Fruit fly (Drosophila melanogaster) whole organism, prepupa: ENCODE results near the gene btd.

Experiments
- Blimp-1 ChIP-seq: fragments of 200-800 bp; sonication (Bioruptor generic); optimal IDR thresholded peaks from 3 replicates; lab custom pipeline; 2017; ENCODE audit warnings: missing biosample characterization, missing genetic modification characterization, mild to moderate bottlenecking, moderate library complexity, missing genetic modification reagents
- CG10631 ChIP-seq: fragments of 200-800 bp; sonication (Bioruptor generic); optimal IDR thresholded peaks from 2 replicates; lab custom pipeline; 2016; ENCODE audit warnings: missing biosample characterization, missing genetic modification characterization
- CG10669 ChIP-seq: fragments of 200-800 bp; sonication (Bioruptor generic); optimal IDR thresholded peaks from 3 replicates; lab custom pipeline; 2018; ENCODE audit warnings: missing biosample characterization, mild to moderate bottlenecking, missing genetic modification characterization, moderate library complexity
- CG11294 ChIP-seq: fragments of 200-800 bp; sonication (Bioruptor generic); IDR thresholded peaks from 2 replicates; pipeline ENCODE4 v1.3.6; 2022; ENCODE audit warnings: missing biosample characterization, missing genetic modification characterization
- CG11762 ChIP-seq: fragments of 200-800 bp; sonication (Bioruptor generic); optimal IDR thresholded peaks from 3 replicates; lab custom pipeline; 2016; ENCODE audit warnings: missing biosample characterization, missing genetic modification characterization; ENCODE audit not compliant: insufficient read depth
- CG11902 ChIP-seq: fragments of 200-800 bp; sonication (Bioruptor generic); optimal IDR thresholded peaks from 3 replicates; lab custom pipeline; 2016; ENCODE audit warnings: missing biosample characterization, missing genetic modification characterization
- CG15336 ChIP-seq: fragments of 200-800 bp; sonication (Bioruptor generic); IDR thresholded peaks from 2 replicates; pipeline ENCODE4 v1.3.6; 2022; ENCODE audit warnings: missing biosample characterization, missing genetic modification characterization
- CG16779 ChIP-seq: fragments of 200-800 bp; sonication (Bioruptor generic); optimal IDR thresholded peaks from 3 replicates; lab custom pipeline; 2017; ENCODE audit warnings: missing biosample characterization, mild to moderate bottlenecking, missing genetic modification characterization
- CG3032 ChIP-seq: fragments of 200-800 bp; optimal IDR thresholded peaks from 2 replicates; lab custom pipeline; 2019; ENCODE audit warnings: missing biosample characterization, mild to moderate bottlenecking, missing genetic modification characterization, moderate library complexity
- CG31627 ChIP-seq: fragments of 200-800 bp; sonication (Bioruptor generic); optimal IDR thresholded peaks from 3 replicates; lab custom pipeline; 2016; ENCODE audit warnings: missing biosample characterization, missing genetic modification characterization
- CG32006 ChIP-seq: fragments of 200-800 bp; sonication (Bioruptor generic); optimal IDR thresholded peaks from 3 replicates; lab custom pipeline; 2017; ENCODE audit warnings: missing biosample characterization, mild to moderate bottlenecking, missing genetic modification characterization
- CG34406 ChIP-seq: fragments of 200-800 bp; sonication (Bioruptor generic); optimal IDR thresholded peaks from 3 replicates; lab custom pipeline; 2016; ENCODE audit warnings: missing biosample characterization, missing genetic modification characterization
- CG3919 ChIP-seq: fragments of 200-800 bp; sonication (Bioruptor generic); optimal IDR thresholded peaks from 3 replicates; lab custom pipeline; 2016; ENCODE audit warnings: missing biosample characterization, missing genetic modification characterization
- CG4318 ChIP-seq: fragments of 200-800 bp; sonication (Bioruptor generic); optimal IDR thresholded peaks from 3 replicates; lab custom pipeline; 2017; ENCODE audit warnings: missing biosample characterization, mild to moderate bottlenecking, missing genetic modification characterization
- CG6163 ChIP-seq: fragments of 200-800 bp; sonication (Bioruptor generic); IDR thresholded peaks from 3 replicates; pipeline ENCODE4 v1.3.6; 2022; ENCODE audit warnings: missing biosample characterization, missing genetic modification characterization
- CG6276 ChIP-seq: fragments of 200-800 bp; sonication (Bioruptor generic); optimal IDR thresholded peaks from 2 replicates; lab custom pipeline; 2017; ENCODE audit warnings: missing biosample characterization, mild to moderate bottlenecking, missing genetic modification characterization
- CG6792 ChIP-seq: fragments of 200-800 bp; sonication (Bioruptor generic); optimal IDR thresholded peaks from 3 replicates; lab custom pipeline; 2016; ENCODE audit warnings: missing biosample characterization, missing genetic modification characterization
- CG6808 ChIP-seq: fragments of 200-800 bp; sonication (Bioruptor generic); optimal IDR thresholded peaks from 3 replicates; lab custom pipeline; 2017; ENCODE audit warnings: missing biosample characterization, missing genetic modification characterization, mild to moderate bottlenecking, moderate library complexity, missing genetic modification reagents
- CG6854 ChIP-seq: fragments of 200-800 bp; sonication (Bioruptor generic); optimal IDR thresholded peaks from 2 replicates; lab custom pipeline; 2017; ENCODE audit warnings: missing biosample characterization, mild to moderate bottlenecking, missing genetic modification characterization
- CG8319 ChIP-seq: fragments of 200-800 bp; sonication (Bioruptor generic); optimal IDR thresholded peaks from 3 replicates; lab custom pipeline; 2016; ENCODE audit warnings: missing biosample characterization, missing genetic modification characterization
- CG8632 ChIP-seq: fragments of 200-800 bp; sonication (Bioruptor generic); optimal IDR thresholded peaks from 3 replicates; lab custom pipeline; 2016; ENCODE audit warnings: missing biosample characterization, missing genetic modification characterization
- CG9139 ChIP-seq: fragments of 200-800 bp; sonication (Bioruptor generic); optimal IDR thresholded peaks from 3 replicates; lab custom pipeline; 2017; ENCODE audit warnings: missing biosample characterization, mild to moderate bottlenecking, missing genetic modification characterization
- Eip75B ChIP-seq: fragments of 200-800 bp; sonication (Bioruptor generic); optimal IDR thresholded peaks from 3 replicates; lab custom pipeline; 2016; ENCODE audit warnings: missing biosample characterization, missing genetic modification characterization
- Eip93F ChIP-seq: fragments of 200-800 bp; sonication (Bioruptor generic); optimal IDR thresholded peaks from 2 replicates; lab custom pipeline; 2016; ENCODE audit warnings: missing biosample characterization, mild to moderate bottlenecking, missing genetic modification characterization
- Ets96B ChIP-seq: fragments of 200-800 bp; optimal IDR thresholded peaks from 2 replicates; lab custom pipeline; 2019; ENCODE audit warnings: missing biosample characterization, mild to moderate bottlenecking, missing genetic modification characterization, moderate library complexity
- Gug ChIP-seq: fragments of 200-800 bp; sonication (Bioruptor generic); IDR thresholded peaks from 2 replicates; pipeline ENCODE4 v1.3.6; 2022; ENCODE audit warnings: missing biosample characterization, missing genetic modification characterization
- Hr38 ChIP-seq: sonication (Bioruptor generic); optimal IDR thresholded peaks from 2 replicates; lab custom pipeline; 2016; ENCODE audit warnings: missing biosample characterization, missing genetic modification characterization
- Hr39 ChIP-seq: fragments of 200-800 bp; sonication (Bioruptor generic); optimal IDR thresholded peaks from 2 replicates; lab custom pipeline; 2016; ENCODE audit warnings: missing biosample characterization, missing genetic modification characterization
- Met ChIP-seq: fragments of 200-800 bp; sonication (Bioruptor generic); optimal IDR thresholded peaks from 3 replicates; lab custom pipeline; 2016; ENCODE audit warnings: missing biosample characterization, missing genetic modification characterization
- Smox ChIP-seq: fragments of 200-800 bp; sonication (Bioruptor generic); optimal IDR thresholded peaks from 3 replicates; lab custom pipeline; 2016; ENCODE audit warnings: missing biosample characterization, missing genetic modification characterization
- Sox14 ChIP-seq: fragments of 200-800 bp; sonication (Bioruptor generic); optimal IDR thresholded peaks from 3 replicates; lab custom pipeline; 2016; ENCODE audit warnings: missing biosample characterization, missing genetic modification characterization
- Sox15 ChIP-seq: fragments of 200-800 bp; sonication (Bioruptor generic); optimal IDR thresholded peaks from 3 replicates; lab custom pipeline; 2016; ENCODE audit warnings: missing biosample characterization, missing genetic modification characterization
- achi ChIP-seq: fragments of 200-800 bp; sonication (Bioruptor generic); optimal IDR thresholded peaks from 3 replicates; lab custom pipeline; 2016; ENCODE audit warnings: missing biosample characterization, missing genetic modification characterization
- acj6 ChIP-seq: fragments of 200-800 bp; sonication (Bioruptor generic); optimal IDR thresholded peaks from 3 replicates; lab custom pipeline; 2016; ENCODE audit warnings: missing biosample characterization, missing genetic modification characterization
- cyc ChIP-seq: fragments of 200-800 bp; sonication (Bioruptor generic); optimal IDR thresholded peaks from 3 replicates; lab custom pipeline; 2016; ENCODE audit warnings: missing biosample characterization, missing genetic modification characterization
- dac ChIP-seq: fragments of 200-800 bp; sonication (Bioruptor generic); optimal IDR thresholded peaks from 2 replicates; lab custom pipeline; 2017; ENCODE audit warnings: missing biosample characterization, mild to moderate bottlenecking, missing genetic modification characterization
- eg ChIP-seq: fragments of 200-800 bp; sonication (Bioruptor generic); IDR thresholded peaks from 3 replicates; pipeline ENCODE4 v1.3.6; 2022; ENCODE audit warnings: missing biosample characterization, missing genetic modification characterization
- esn ChIP-seq: fragments of 200-800 bp; sonication (Bioruptor generic); optimal IDR thresholded peaks from 2 replicates; lab custom pipeline; 2016; ENCODE audit warnings: missing biosample characterization, mild to moderate bottlenecking, missing genetic modification characterization, moderate library complexity
- fd59A ChIP-seq: fragments of 200-800 bp; sonication (Bioruptor generic); optimal IDR thresholded peaks from 2 replicates; lab custom pipeline; 2017; ENCODE audit warnings: missing biosample characterization, mild to moderate bottlenecking, missing genetic modification characterization, missing genetic modification reagents
- fd85E ChIP-seq: fragments of 200-800 bp; sonication (Bioruptor generic); optimal IDR thresholded peaks from 3 replicates; lab custom pipeline; 2016; ENCODE audit warnings: missing biosample characterization, missing genetic modification characterization
- fkh ChIP-seq: fragments of 200-800 bp; sonication (Bioruptor generic); optimal IDR thresholded peaks from 3 replicates; lab custom pipeline; 2017; ENCODE audit warnings: missing biosample characterization, mild to moderate bottlenecking, missing genetic modification characterization, moderate library complexity
- salr ChIP-seq, 2 experiments: fragments of 200-800 bp; sonication (Bioruptor generic); optimal IDR thresholded peaks; 3 replicates each; lab custom pipeline; 2016 to 2018; ENCODE audit warnings: missing biosample characterization in 2 of 2, missing genetic modification characterization in 2 of 2, mild to moderate bottlenecking in 1 of 2
- spab ChIP-seq: fragments of 200-800 bp; sonication (Bioruptor generic); optimal IDR thresholded peaks from 2 replicates; lab custom pipeline; 2017; ENCODE audit warnings: missing biosample characterization, mild to moderate bottlenecking, missing genetic modification characterization, missing genetic modification reagents
- ss ChIP-seq, 2 experiments: fragments of 200-800 bp; sonication (Bioruptor generic); optimal IDR thresholded peaks; 2 replicates in 1 of 2; 3 replicates in 1 of 2; lab custom pipeline; 2017 to 2018; ENCODE audit warnings: mild to moderate bottlenecking in 2 of 2, missing biosample characterization in 2 of 2, missing genetic modification characterization in 2 of 2, moderate library complexity in 1 of 2
- svp ChIP-seq: fragments of 200-800 bp; sonication (Bioruptor generic); peaks from one replicate; lab custom pipeline; 2016; ENCODE audit warnings: missing biosample characterization, missing genetic modification characterization
- topi ChIP-seq: fragments of 200-800 bp; sonication (Bioruptor generic); optimal IDR thresholded peaks from 3 replicates; lab custom pipeline; 2016; ENCODE audit warnings: missing biosample characterization, missing genetic modification characterization
- vri ChIP-seq: fragments of 200-800 bp; sonication (Bioruptor generic); optimal IDR thresholded peaks from 3 replicates; lab custom pipeline; 2016; ENCODE audit warnings: missing biosample characterization, mild to moderate bottlenecking, missing genetic modification characterization

Gene btd

dm6 chrX:9684158-9684557 is 9.8 kb upstream of the btd start (continued):
- TF ChIP-seq fd59A (GFP tag; lab: Kevin White, UChicago) (peak; percentile 27), CG9139 (GFP tag; lab: Kevin White, UChicago) (peak; percentile 60), achi (peak; percentile 16), CG8319 (GFP tag; lab: Kevin White, UChicago) (no peak), dac (GFP tag; lab: Kevin White, UChicago) (peak; percentile 49), ss (GFP tag; optimal IDR thresholded peaks at IDR 0.05; lab: Kevin White, UChicago) (peak; percentile 69 to 83), CG34406 (GFP tag; lab: Kevin White, UChicago) (no peak), CG31627 (no peak), Smox (GFP tag; lab: Kevin White, UChicago) (no peak)

dm6 chrX:9684697-9685567 is 9.1 kb upstream of the btd start:
- TF ChIP-seq CG16779 (tag; lab: Kevin White, UChicago), result peak; percentile 80
- no peak for TF ChIP-seq CG10631
- TF ChIP-seq Blimp-1 (GFP tag; lab: Kevin White, UChicago), result peak; percentile 2
- TF ChIP-seq dac (GFP tag; lab: Kevin White, UChicago), result peak; percentile 88
- peak; percentile 13 for TF ChIP-seq vri (GFP tag; lab: Kevin White, UChicago)
- TF ChIP-seq CG6276 (GFP tag; lab: Kevin White, UChicago), result peak; percentile 74
- no peak for TF ChIP-seq CG4318
- no peak for TF ChIP-seq topi (GFP tag; lab: Kevin White, UChicago)
- no peak for TF ChIP-seq Eip75B
- TF ChIP-seq CG8632 (GFP tag; lab: Kevin White, UChicago), result no peak
- peak; percentile 1 for TF ChIP-seq CG6792 (GFP tag; lab: Kevin White, UChicago)
- TF ChIP-seq CG6808, result peak; percentile 73
- TF ChIP-seq CG3919 (GFP tag; lab: Kevin White, UChicago), result peak; percentile 41
- TF ChIP-seq Eip93F (GFP tag; lab: Kevin White, UChicago), result no peak
- TF ChIP-seq Hr39, result no peak
- TF ChIP-seq CG11902, result no peak
- TF ChIP-seq fkh (GFP tag; lab: Kevin White, UChicago), result no peak
- peak; percentile 49 to 71 for TF ChIP-seq salr (GFP tag; optimal IDR thresholded peaks at IDR 0.05; lab: Kevin White, UChicago)
- peak; percentile 73 for TF ChIP-seq CG32006 (GFP tag; lab: Kevin White, UChicago)
- TF ChIP-seq fd59A (GFP tag; lab: Kevin White, UChicago), result peak; percentile 59
- peak; percentile 25 for TF ChIP-seq CG6854 (GFP tag; lab: Kevin White, UChicago)
- TF ChIP-seq CG31627, result no peak
- peak; percentile 78 for TF ChIP-seq Ets96B
- no peak for TF ChIP-seq esn (GFP tag; lab: Kevin White, UChicago)
- TF ChIP-seq CG6163 (GFP tag; lab: Robert Waterston, UW), result peak; percentile 94
- TF ChIP-seq eg, result peak; percentile 93
- peak; percentile 54 for TF ChIP-seq svp (GFP tag; lab: Kevin White, UChicago)
- TF ChIP-seq CG9139 (GFP tag; lab: Kevin White, UChicago), result peak; percentile 67
- no peak for TF ChIP-seq Sox15 (GFP tag; lab: Kevin White, UChicago)
- TF ChIP-seq ss (GFP tag; optimal IDR thresholded peaks at IDR 0.05; lab: Kevin White, UChicago), result peak; percentile 68 to 84
- no peak for TF ChIP-seq Hr38 (GFP tag; lab: Kevin White, UChicago)
- TF ChIP-seq CG10669, result peak; percentile 74
- no peak for TF ChIP-seq Smox (GFP tag; lab: Kevin White, UChicago)
- no peak for TF ChIP-seq cyc (GFP tag; lab: Kevin White, UChicago)
- peak; percentile 47 for TF ChIP-seq Sox14 (GFP tag; lab: Kevin White, UChicago)
- peak; percentile 71 for TF ChIP-seq CG3032
- no peak for TF ChIP-seq Met (GFP tag; lab: Kevin White, UChicago)
- TF ChIP-seq CG11762 (GFP tag; lab: Kevin White, UChicago), result peak; percentile 36
- TF ChIP-seq spab (GFP tag; lab: Kevin White, UChicago), result peak; percentile 67
- peak; percentile 38; the same call in 1 of the 2 replicates for TF ChIP-seq CG11294 (GFP tag; lab: Robert Waterston, UW)
- TF ChIP-seq fd85E (GFP tag; lab: Kevin White, UChicago), result no peak
- no peak for TF ChIP-seq acj6 (GFP tag; lab: Kevin White, UChicago)
- TF ChIP-seq CG15336 (GFP tag; lab: Robert Waterston, UW), result peak; percentile 76
- TF ChIP-seq Gug (GFP tag; lab: Robert Waterston, UW), result peak; percentile 58
